Worm (Caenorhabditis elegans) whole organism, L4/young adult: Measurements from ENCODE around the gene F28B12.1.

Experiments used
- W03F9.2 ChIP-seq: fragments of 150-350 bp; optimal IDR thresholded peaks from 2 replicates; lab custom pipeline; 2014; ENCODE audit warnings: missing biosample characterization, missing genetic modification characterization
- him-1 ChIP-seq: sonication (generic microtip); optimal IDR thresholded peaks from 2 replicates; lab custom pipeline; 2016; ENCODE audit warnings: missing genotype, missing genetic modification reagents, missing genetic modification characterization, missing compliant biosample characterization

ce11 chrII:5907482-5907881 lies 35.2 kb upstream of the F28B12.1 start, which contains the start of gene vps-35:
- TF ChIP-seq him-1 (tag; lab: Kevin White, UChicago) (no peak), W03F9.2 (tag; lab: Kevin White, UChicago) (no peak)
